Fruit fly (Drosophila melanogaster) S2 (cell line): ENCODE data around the gene hry.
A peak's percentile ranks its signal among the peaks of the same experiment; 100 is the strongest.

Source experiments
- CG8478 ChIP-seq: fragments of >200 bp; optimal IDR thresholded peaks from 2 replicates; lab custom pipeline; 2018
- CTCF ChIP-seq, 2 experiments: fragments of >200 bp; optimal IDR thresholded peaks; 2 replicates each; lab custom pipeline; 2018

hry gene

DNA sequence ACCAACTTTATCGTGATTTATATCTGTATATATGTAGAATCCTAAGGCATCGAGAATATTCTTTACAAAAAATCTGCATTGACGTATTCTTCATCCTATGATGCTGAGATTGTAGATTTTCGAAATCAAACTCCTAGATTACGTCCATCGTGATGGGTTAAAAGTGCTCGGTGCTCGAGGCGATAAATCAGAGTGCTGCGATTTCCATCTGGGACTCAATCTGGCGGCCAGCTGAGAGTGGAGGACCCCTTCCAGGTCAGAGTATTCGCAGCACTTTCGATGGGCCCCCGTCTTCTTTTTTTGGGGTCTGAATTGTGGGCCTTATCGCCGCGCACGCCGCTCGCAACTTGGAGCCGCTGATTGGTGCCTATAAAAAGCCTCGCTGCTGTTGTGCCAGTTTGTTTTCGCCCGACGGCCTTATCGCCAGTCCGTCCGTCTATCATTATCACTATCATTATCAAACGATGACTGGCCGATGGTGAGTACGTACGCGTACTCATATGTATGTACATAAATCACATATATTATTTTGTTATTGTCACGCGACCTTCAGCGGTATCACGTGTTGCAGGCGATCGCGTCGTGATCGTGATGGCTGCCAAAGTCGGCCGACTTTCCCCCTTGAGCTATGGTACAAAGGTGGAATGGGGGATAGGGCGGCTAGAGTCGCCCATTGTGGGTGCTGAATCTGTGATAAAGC, 29.3 kb downstream of the hry start:
- no peak for TF ChIP-seq CTCF (optimal IDR thresholded peaks at IDR 0.05; lab: Kevin White, UChicago)
- TF ChIP-seq CG8478, result no peak

DNA sequence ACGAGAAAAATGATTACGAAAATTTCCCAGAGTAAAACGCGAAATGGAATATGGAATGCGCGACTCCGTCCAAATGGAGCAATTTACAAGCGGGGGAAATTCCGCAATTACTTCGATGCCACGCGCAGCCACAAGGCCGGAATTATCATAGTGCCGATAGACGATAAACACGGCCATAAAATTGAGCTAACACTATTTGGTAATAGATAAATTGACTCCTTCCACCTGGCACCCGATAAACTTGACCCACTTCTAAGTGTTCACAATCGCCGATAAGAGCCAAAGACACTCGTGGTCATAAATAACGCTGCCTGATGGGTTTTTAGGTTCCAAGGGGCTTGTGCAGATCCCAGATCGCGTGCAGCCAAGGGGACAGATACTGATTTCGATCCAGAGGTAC, 31.5 kb downstream of the hry start:
- TF ChIP-seq CTCF (optimal IDR thresholded peaks at IDR 0.05; lab: Kevin White, UChicago) (no peak), CG8478 (no peak)

- TF ChIP-seq CG8478, result no peak
- TF ChIP-seq CTCF (optimal IDR thresholded peaks at IDR 0.05; lab: Kevin White, UChicago), result no peak
These were observed 32.3 kb downstream of the hry start for dm6 chr3L:8707821-8708220.

DNA sequence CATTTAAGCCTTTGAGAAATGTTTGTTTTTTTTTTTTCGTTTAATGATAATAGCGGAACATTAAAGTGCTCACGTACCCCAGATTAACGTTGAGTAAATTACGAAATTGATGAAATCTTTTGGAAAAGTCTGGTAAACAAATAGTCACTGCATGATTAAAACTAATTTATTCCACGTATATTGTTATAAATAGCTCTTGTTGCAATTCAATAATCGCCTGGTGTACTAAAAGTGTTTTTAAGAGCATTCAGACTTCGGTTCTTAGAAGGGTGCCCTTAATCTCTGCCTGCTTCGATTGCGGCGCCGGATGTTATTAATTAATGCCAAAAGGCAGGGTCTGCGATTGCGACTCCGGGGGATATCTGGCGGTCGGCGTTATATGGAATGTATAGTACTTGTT, 33.3 kb downstream of the hry start:
- no peak for TF ChIP-seq CG8478
- no peak for TF ChIP-seq CTCF (optimal IDR thresholded peaks at IDR 0.05; lab: Kevin White, UChicago)

DNA sequence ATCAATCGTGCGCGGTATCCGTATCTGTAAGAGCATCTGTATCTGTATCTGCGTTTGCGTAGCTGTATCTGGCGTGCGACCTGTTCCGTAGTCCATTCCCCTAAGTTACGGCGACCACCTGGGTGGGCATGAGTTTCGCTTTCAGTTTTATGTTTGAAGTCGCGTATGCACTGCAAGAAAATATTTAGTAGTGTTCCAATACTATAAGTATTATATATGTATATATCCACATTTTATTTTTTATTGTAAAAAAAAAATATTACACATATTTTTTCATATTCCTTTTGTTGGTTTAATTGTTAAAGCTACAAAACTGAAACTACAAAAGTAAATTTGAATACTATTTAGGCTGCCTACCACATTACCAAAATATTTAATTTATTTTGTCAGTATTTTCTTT, 37.4 kb downstream of the hry start:
- TF ChIP-seq CTCF (optimal IDR thresholded peaks at IDR 0.05; lab: Kevin White, UChicago) (no peak), CG8478 (no peak)

dm6 chr3L:8716013-8716412, 40.5 kb downstream of the hry start:
- TF ChIP-seq CG8478 (no peak), CTCF (optimal IDR thresholded peaks at IDR 0.05; lab: Kevin White, UChicago) (no peak)

dm6 chr3L:8718602-8719001, 43.0 kb downstream of the hry start:
- TF ChIP-seq CTCF (optimal IDR thresholded peaks at IDR 0.05; lab: Kevin White, UChicago) (peak; percentile 77 to 89), CG8478 (no peak)

dm6 chr3L:8719990-8720559, 44.5 kb downstream of the hry start, which contains the start of gene SrpRbeta:
TSS of gene SrpRbeta (minus strand) at chr3L:8720225.
- TF ChIP-seq CTCF (optimal IDR thresholded peaks at IDR 0.05; lab: Kevin White, UChicago) (no peak), CG8478 (no peak)

DNA sequence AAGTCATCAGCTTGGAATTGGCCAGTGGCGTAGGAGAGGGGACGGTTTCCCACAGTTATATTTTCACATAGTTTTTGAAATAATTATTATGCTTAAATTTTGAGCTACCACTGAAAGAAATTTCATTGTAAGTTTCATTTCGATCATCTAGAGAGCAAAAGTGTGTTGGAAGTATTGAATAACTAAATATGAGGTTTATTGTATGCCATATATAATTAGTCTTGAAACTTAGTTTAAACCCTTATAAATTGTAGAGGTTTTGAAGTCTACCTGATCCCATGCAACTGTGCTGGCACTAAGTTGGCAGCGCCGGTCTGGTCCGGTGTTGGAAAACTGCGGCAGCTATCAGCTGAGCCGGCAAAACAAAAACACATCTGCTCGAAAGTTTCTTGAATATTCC, 45.6 kb downstream of the hry start, which contains the start of the genes CG32022 and CG6511:
CG32022 (minus strand) TSS at position 128 of the 400 bp plus-strand sequence.
CG6511 (plus strand) TSS at position 180 of the 400 bp plus-strand sequence.
- no peak for TF ChIP-seq CTCF (optimal IDR thresholded peaks at IDR 0.05; lab: Kevin White, UChicago)
- no peak for TF ChIP-seq CG8478

- TF ChIP-seq CTCF (optimal IDR thresholded peaks at IDR 0.05; lab: Kevin White, UChicago) (no peak), CG8478 (no peak)
These were observed 49.7 kb downstream of the hry start for dm6 chr3L:8725252-8725651.

- TF ChIP-seq CG8478 (no peak), CTCF (optimal IDR thresholded peaks at IDR 0.05; lab: Kevin White, UChicago) (no peak)
These were observed 50.1 kb downstream of the hry start, which contains the start of gene CG43965 for dm6 chr3L:8725674-8726073. TSS of gene CG43965 (minus strand) at chr3L:8725774.

- TF ChIP-seq CTCF (optimal IDR thresholded peaks at IDR 0.05; lab: Kevin White, UChicago) (no peak), CG8478 (no peak)
These were observed 50.8 kb downstream of the hry start, which contains the start of gene Cp18 for dm6 chr3L:8726317-8726841. TSS of gene Cp18 (plus strand) at chr3L:8726791.

dm6 chr3L:8728181-8728580, 52.6 kb downstream of the hry start, which contains the start of gene Cp15:
TSS of gene Cp15 (plus strand) at chr3L:8728481.
- no peak for TF ChIP-seq CTCF (optimal IDR thresholded peaks at IDR 0.05; lab: Kevin White, UChicago)
- TF ChIP-seq CG8478, result no peak
